Worm (Caenorhabditis elegans) whole organism, L2 larva: Measurements from ENCODE around the gene hpo-33.

Experiments
- F13H6.1 ChIP-seq: sonication (generic microtip); optimal IDR thresholded peaks from 2 replicates; lab custom pipeline; 2016; ENCODE audit warnings: missing genetic modification characterization, missing compliant biosample characterization
- R02D3.7 ChIP-seq: fragments of 150-350 bp; optimal IDR thresholded peaks from 2 replicates; lab custom pipeline; 2014; ENCODE audit warnings: missing biosample characterization, missing genetic modification characterization
- ZK546.5 ChIP-seq: sonication (generic microtip); optimal IDR thresholded peaks from 2 replicates; lab custom pipeline; 2017; ENCODE audit warnings: missing biosample characterization, missing genetic modification characterization
- alr-1 ChIP-seq: fragments of 150-350 bp; optimal IDR thresholded peaks from 2 replicates; lab custom pipeline; 2014; ENCODE audit warnings: missing biosample characterization, missing genetic modification characterization
- aly-2 ChIP-seq: fragments of 150-350 bp; optimal IDR thresholded peaks from 2 replicates; lab custom pipeline; 2014; ENCODE audit warnings: missing biosample characterization, missing genetic modification characterization
- ama-1 ChIP-seq: fragments of 150-350 bp; optimal IDR thresholded peaks from 2 replicates; lab custom pipeline; 2018; ENCODE audit warnings: inconsistent platforms
- ceh-16 ChIP-seq: fragments of 150-350 bp; optimal IDR thresholded peaks from 2 replicates; lab custom pipeline; 2014; ENCODE audit warnings: missing biosample characterization, missing genetic modification characterization
- crh-2 ChIP-seq: sonication (generic microtip); optimal IDR thresholded peaks from 2 replicates; lab custom pipeline; 2017; ENCODE audit warnings: missing biosample characterization, missing genetic modification characterization
- elt-1 ChIP-seq: fragments of 150-350 bp; optimal IDR thresholded peaks from 2 replicates; lab custom pipeline; 2014; ENCODE audit warnings: missing biosample characterization, missing genetic modification characterization
- elt-3 ChIP-seq: sonication (generic microtip); optimal IDR thresholded peaks from 2 replicates; lab custom pipeline; 2017; ENCODE audit warnings: missing biosample characterization, missing genetic modification characterization
- fos-1 ChIP-seq: fragments of 150-350 bp; optimal IDR thresholded peaks from 2 replicates; lab custom pipeline; 2014; ENCODE audit warnings: missing biosample characterization, missing genetic modification characterization
- lin-13 ChIP-seq: fragments of 150-350 bp; optimal IDR thresholded peaks from 2 replicates; lab custom pipeline; 2014; ENCODE audit warnings: missing biosample characterization, missing genetic modification reagents, missing genetic modification characterization
- lin-39 ChIP-seq: fragments of 150-350 bp; optimal IDR thresholded peaks from 2 replicates; lab custom pipeline; 2014; ENCODE audit warnings: missing biosample characterization, missing genetic modification reagents, missing genetic modification characterization
- lsy-2 ChIP-seq, 2 experiments: fragments of 150-350 bp in 1 of 2; sonication (generic microtip) in 1 of 2; optimal IDR thresholded peaks; 2 replicates each; lab custom pipeline; 2014 to 2017; ENCODE audit warnings: missing biosample characterization in 2 of 2, missing genetic modification characterization in 2 of 2
- mab-5 ChIP-seq: fragments of 150-350 bp; optimal IDR thresholded peaks from 2 replicates; lab custom pipeline; 2014; ENCODE audit warnings: missing biosample characterization, missing genetic modification characterization
- nhr-10 ChIP-seq: sonication (generic microtip); optimal IDR thresholded peaks from 2 replicates; lab custom pipeline; 2017; ENCODE audit warnings: missing biosample characterization, missing genetic modification characterization
- nhr-11 ChIP-seq: fragments of 150-350 bp; optimal IDR thresholded peaks from 2 replicates; lab custom pipeline; 2014; ENCODE audit warnings: missing biosample characterization, missing genetic modification characterization
- nhr-12 ChIP-seq: fragments of 150-350 bp; optimal IDR thresholded peaks from 2 replicates; lab custom pipeline; 2014; ENCODE audit warnings: missing biosample characterization, missing genetic modification characterization
- nhr-129 ChIP-seq: fragments of 150-350 bp; optimal IDR thresholded peaks from 2 replicates; lab custom pipeline; 2014; ENCODE audit warnings: missing biosample characterization, missing genetic modification characterization
- nhr-21 ChIP-seq: fragments of 150-350 bp; optimal IDR thresholded peaks from 2 replicates; lab custom pipeline; 2014; ENCODE audit warnings: missing biosample characterization, missing genetic modification characterization
- nhr-23 ChIP-seq: fragments of 150-350 bp; optimal IDR thresholded peaks from 2 replicates; lab custom pipeline; 2014; ENCODE audit warnings: missing biosample characterization, missing genetic modification reagents, missing genetic modification characterization
- nhr-237 ChIP-seq: fragments of 150-350 bp; optimal IDR thresholded peaks from 2 replicates; lab custom pipeline; 2014; ENCODE audit warnings: missing biosample characterization, missing genetic modification characterization
- nhr-25 ChIP-seq: fragments of 150-350 bp; sonication (generic microtip); optimal IDR thresholded peaks from 3 replicates; lab custom pipeline; 2014; ENCODE audit warnings: missing biosample characterization, missing genetic modification characterization
- nhr-6 ChIP-seq: fragments of 150-350 bp; optimal IDR thresholded peaks from 2 replicates; lab custom pipeline; 2014; ENCODE audit warnings: missing biosample characterization, missing genetic modification characterization
- nhr-77 ChIP-seq: fragments of 150-350 bp; optimal IDR thresholded peaks from 2 replicates; lab custom pipeline; 2014; ENCODE audit warnings: missing biosample characterization, missing genetic modification characterization
- peb-1 ChIP-seq: fragments of 150-350 bp; optimal IDR thresholded peaks from 2 replicates; lab custom pipeline; 2014; ENCODE audit warnings: missing biosample characterization, missing genetic modification characterization
- skn-1 ChIP-seq: sonication (generic microtip); optimal IDR thresholded peaks from 2 replicates; lab custom pipeline; 2017; ENCODE audit warnings: missing biosample characterization, missing genetic modification characterization
- sma-3 ChIP-seq: sonication (generic microtip); optimal IDR thresholded peaks from 2 replicates; lab custom pipeline; 2016; ENCODE audit warnings: missing genetic modification reagents, missing genetic modification characterization, missing compliant biosample characterization
- sma-9 ChIP-seq, 2 experiments: fragments of 150-350 bp in 1 of 2; sonication (generic microtip) in 1 of 2; optimal IDR thresholded peaks; 2 replicates each; lab custom pipeline; 2014 to 2016; ENCODE audit warnings: missing genetic modification characterization in 2 of 2, mild to moderate bottlenecking in 1 of 2, missing biosample characterization in 1 of 2, missing compliant biosample characterization in 1 of 2, missing genetic modification reagents in 1 of 2, moderate library complexity in 1 of 2
- snpc-4 ChIP-seq: fragments of 150-350 bp; optimal IDR thresholded peaks from 2 replicates; lab custom pipeline; 2014; ENCODE audit warnings: missing biosample characterization, missing genetic modification characterization
- unc-39 ChIP-seq: fragments of 150-350 bp; optimal IDR thresholded peaks from 2 replicates; lab custom pipeline; 2014; ENCODE audit warnings: missing biosample characterization, missing genetic modification characterization
- zag-1 ChIP-seq: fragments of 150-350 bp; optimal IDR thresholded peaks from 2 replicates; lab custom pipeline; 2014; ENCODE audit warnings: missing biosample characterization, missing genetic modification characterization
- ztf-1 ChIP-seq: fragments of 200-800 bp; sonication (Bioruptor generic); conservative IDR thresholded peaks from 2 replicates; pipeline ENCODE4 v1.3.6; 2022; ENCODE audit warnings: missing genetic modification characterization, missing compliant biosample characterization
- ztf-11 ChIP-seq: sonication (generic microtip); optimal IDR thresholded peaks from 2 replicates; lab custom pipeline; 2017; ENCODE audit warnings: missing biosample characterization, missing genetic modification characterization
- ztf-4 ChIP-seq: fragments of 150-350 bp; optimal IDR thresholded peaks from 2 replicates; lab custom pipeline; 2014; ENCODE audit warnings: missing biosample characterization, missing genetic modification characterization

The hpo-33 gene

DNA sequence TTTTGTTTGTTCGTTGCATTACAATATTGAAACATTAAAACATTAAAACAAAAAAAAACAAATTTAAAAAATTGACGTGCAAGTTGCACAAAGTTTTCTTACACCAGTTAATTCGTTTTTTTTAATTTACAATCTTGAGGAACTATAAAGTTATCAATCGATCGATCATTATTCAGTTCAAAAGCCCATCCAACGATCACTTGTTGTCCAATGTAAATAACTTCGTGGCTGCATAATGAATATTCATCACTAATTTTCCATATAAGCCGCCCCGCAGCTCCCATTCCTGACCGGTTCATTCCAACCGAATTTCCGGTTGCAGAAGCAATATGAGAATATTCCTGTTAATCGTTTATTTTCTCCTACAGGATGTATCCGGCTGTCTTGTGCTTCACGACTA is at the start of gene hpo-33:
TSS of gene hpo-33 (plus strand) at position 301 of the 400 bp plus-strand sequence.
- TF ChIP-seq nhr-129 (tag; lab: Kevin White, UChicago), result no peak
- no peak for TF ChIP-seq nhr-11 (tag; lab: Kevin White, UChicago)
- TF ChIP-seq sma-3, result no peak
- no peak for TF ChIP-seq F13H6.1 (tag; lab: Kevin White, UChicago)
- no peak for TF ChIP-seq alr-1 (tag; lab: Kevin White, UChicago)
- no peak for TF ChIP-seq aly-2
- no peak for TF ChIP-seq peb-1
- no peak for TF ChIP-seq elt-1 (tag; lab: Kevin White, UChicago)
- no peak for TF ChIP-seq nhr-10 (tag; lab: Kevin White, UChicago)

DNA sequence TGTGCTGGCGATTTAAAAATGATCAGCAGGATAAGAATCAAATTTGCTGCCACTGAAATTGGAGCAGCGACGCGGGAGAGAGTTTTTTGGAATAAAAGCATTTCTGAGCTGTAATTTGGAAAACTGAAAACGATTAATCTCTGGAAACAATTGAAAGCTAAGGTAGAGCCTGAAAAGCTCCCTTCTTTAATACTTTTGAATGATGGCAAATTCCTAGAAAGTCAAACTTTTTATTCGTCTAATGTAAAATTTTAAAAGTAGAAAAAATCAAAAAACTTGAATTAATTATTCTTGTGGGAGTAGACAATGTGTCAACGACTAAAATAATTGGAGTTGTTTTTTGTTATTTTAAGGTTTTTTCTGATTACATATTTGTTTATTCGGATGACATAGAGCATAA is 42.2 kb upstream of the hpo-33 start, which contains the start of gene str-217:
TSS of gene str-217 (minus strand) at position 101 of the 400 bp plus-strand sequence.
- TF ChIP-seq nhr-237 (tag; lab: Kevin White, UChicago) (no peak), lsy-2 (tag; optimal IDR thresholded peaks at IDR 0.05; lab: Kevin White, UChicago) (no peak), unc-39 (tag; lab: Kevin White, UChicago) (no peak), snpc-4 (tag; lab: Kevin White, UChicago) (no peak), nhr-6 (tag; lab: Kevin White, UChicago) (no peak), ztf-1 (GFP tag; lab: Robert Waterston, UW) (no peak), crh-2 (tag; lab: Kevin White, UChicago) (no peak), nhr-25 (tag; lab: Kevin White, UChicago) (no peak), lin-39 (tag; lab: Kevin White, UChicago) (no peak), lin-13 (GFP tag; lab: Kevin White, UChicago) (no peak), sma-3 (no peak), ztf-11 (no peak), F13H6.1 (tag; lab: Kevin White, UChicago) (no peak)

DNA sequence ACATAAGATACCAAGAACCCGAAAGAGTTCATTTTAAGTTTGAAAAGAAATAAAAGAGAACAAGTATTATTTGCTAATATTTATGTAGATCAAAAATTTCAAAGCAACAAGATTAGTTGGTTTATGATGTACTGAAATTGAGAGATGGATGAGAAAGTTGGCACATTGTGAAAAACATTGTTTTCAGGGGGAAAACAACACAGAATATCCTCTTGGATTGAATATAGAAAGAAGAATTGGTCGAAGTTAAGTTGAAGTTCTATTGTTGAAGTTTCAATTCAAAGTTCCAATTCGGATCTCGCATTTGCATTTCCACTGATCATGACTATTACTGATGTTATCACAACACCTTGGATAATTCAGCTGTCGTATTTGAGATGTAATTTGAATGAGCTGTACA is 41.7 kb upstream of the hpo-33 start:
- no peak for TF ChIP-seq lin-39 (tag; lab: Kevin White, UChicago)
- TF ChIP-seq nhr-77 (tag; lab: Kevin White, UChicago), result no peak
- TF ChIP-seq ama-1 (lab: Kevin White, UChicago), result no peak
- TF ChIP-seq fos-1 (tag; lab: Kevin White, UChicago), result no peak
- TF ChIP-seq nhr-21 (tag; lab: Kevin White, UChicago), result no peak
- no peak for TF ChIP-seq nhr-23 (tag; lab: Kevin White, UChicago)
- TF ChIP-seq snpc-4 (tag; lab: Kevin White, UChicago), result no peak
- TF ChIP-seq nhr-6 (tag; lab: Kevin White, UChicago), result no peak
- no peak for TF ChIP-seq ceh-16 (tag; lab: Kevin White, UChicago)
- no peak for TF ChIP-seq sma-3
- no peak for TF ChIP-seq nhr-12 (tag; lab: Kevin White, UChicago)
- no peak for TF ChIP-seq alr-1 (tag; lab: Kevin White, UChicago)
- TF ChIP-seq nhr-25 (tag; lab: Kevin White, UChicago), result no peak
- TF ChIP-seq, all 48 proteins: peak for 0

DNA sequence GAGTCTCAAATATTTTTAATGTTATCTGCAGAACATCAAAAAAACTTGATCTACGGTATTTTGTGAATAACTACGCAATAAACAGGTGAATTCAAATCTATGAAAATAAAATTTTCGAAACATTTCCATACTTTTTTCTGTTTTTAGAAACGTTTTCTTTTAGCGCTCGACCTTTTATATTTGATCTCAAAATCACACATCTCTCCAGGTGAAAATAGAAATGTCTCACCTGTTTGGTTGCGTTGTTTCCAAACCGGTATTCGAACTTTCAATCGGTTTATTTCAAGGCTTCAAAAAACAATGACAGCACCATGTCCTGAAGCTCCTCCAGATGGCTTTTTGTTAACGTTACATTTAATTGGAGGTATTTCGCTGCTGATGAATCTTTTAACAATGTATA is 41.2 kb upstream of the hpo-33 start, which contains the start of gene sri-9:
TSS of gene sri-9 (plus strand) at position 301 of the 400 bp plus-strand sequence.
- TF ChIP-seq R02D3.7 (tag; lab: Kevin White, UChicago) (no peak), fos-1 (tag; lab: Kevin White, UChicago) (no peak), elt-3 (no peak), alr-1 (tag; lab: Kevin White, UChicago) (no peak), skn-1 (tag; lab: Kevin White, UChicago) (no peak), nhr-25 (tag; lab: Kevin White, UChicago) (no peak), ztf-4 (tag; lab: Kevin White, UChicago) (no peak), nhr-237 (tag; lab: Kevin White, UChicago) (no peak), sma-9 (GFP tag; optimal IDR thresholded peaks at IDR 0.05; lab: Kevin White, UChicago) (no peak), sma-9 (tag; optimal IDR thresholded peaks at IDR 0.05; lab: Kevin White, UChicago) (no peak), unc-39 (tag; lab: Kevin White, UChicago) (no peak), mab-5 (tag; lab: Kevin White, UChicago) (no peak), crh-2 (tag; lab: Kevin White, UChicago) (no peak), snpc-4 (tag; lab: Kevin White, UChicago) (no peak), lin-39 (tag; lab: Kevin White, UChicago) (no peak), nhr-6 (tag; lab: Kevin White, UChicago) (no peak), zag-1 (no peak), nhr-12 (tag; lab: Kevin White, UChicago) (no peak), lin-13 (GFP tag; lab: Kevin White, UChicago) (no peak), ceh-16 (tag; lab: Kevin White, UChicago) (no peak), ZK546.5 (tag; lab: Kevin White, UChicago) (no peak)
